Worm (Caenorhabditis elegans): ENCODE results near the gene syx-18.

syx-18 gene

ce11 chrV:6606197-6606596 is 49.1 kb downstream of the syx-18 start (continued):
- no peak for TF ChIP-seq egl-43 (GFP tag; IDR thresholded peaks at IDR 0.05)
- TF ChIP-seq hmg-1.1 (GFP tag; IDR thresholded peaks at IDR 0.05) = no peak
- TF ChIP-seq pha-4 (GFP tag; IDR thresholded peaks at IDR 0.05) = no peak; the same call in 1 of the 2 replicates
- no peak for TF ChIP-seq pha-4 (tag; optimal IDR thresholded peaks at IDR 0.05)
- no peak for TF ChIP-seq daf-12 (tag; optimal IDR thresholded peaks at IDR 0.05)
- no peak for TF ChIP-seq zip-11 (GFP tag; IDR thresholded peaks at IDR 0.05)
- TF ChIP-seq nhr-76 (tag; optimal IDR thresholded peaks at IDR 0.05) = no peak

- TF ChIP-seq F26F4.8 (GFP tag; conservative IDR thresholded peaks at IDR 0.05) (no peak), ZK337.2 (GFP tag; IDR thresholded peaks at IDR 0.05) (no peak), Y5F2A.4 (GFP tag; optimal IDR thresholded peaks at IDR 0.05) (no peak), daf-12 (tag; optimal IDR thresholded peaks at IDR 0.05) (no peak), set-16 (GFP tag; IDR thresholded peaks at IDR 0.05) (no peak), lin-29 (GFP tag; IDR thresholded peaks at IDR 0.05) (no peak)
Measured at ce11 chrV:6605275-6605674, 50.0 kb downstream of the syx-18 start, which contains the start of gene ZK1055.7. TSS of gene ZK1055.7 (minus strand) at chrV:6605375.
